Worm (Caenorhabditis elegans): ENCODE results near the gene sri-37.

DNA sequence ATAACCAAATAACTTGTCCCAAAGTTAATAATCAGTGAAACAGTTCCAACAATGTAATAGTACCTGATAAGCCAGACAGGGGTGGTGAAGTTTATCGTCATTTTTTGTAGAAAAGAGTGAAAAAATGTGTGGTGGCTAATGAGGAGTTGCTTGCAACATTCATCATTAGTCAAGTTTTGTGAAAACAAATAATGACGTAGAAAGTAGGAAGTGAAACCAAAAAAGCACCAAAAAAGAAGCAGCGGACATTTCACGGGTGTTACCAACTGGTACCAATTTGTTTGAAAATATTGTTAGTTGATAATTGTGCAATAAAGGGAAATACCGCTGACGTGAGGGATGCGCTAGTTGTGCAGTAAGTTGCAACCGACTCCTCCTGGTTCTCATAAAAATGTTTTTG lies 43.9 kb upstream of the sri-37 start, which contains the start of gene sri-36:
- no peak for TF ChIP-seq ceh-58 (GFP tag; IDR thresholded peaks at IDR 0.05)
- no peak for TF ChIP-seq nhr-90 (tag; optimal IDR thresholded peaks at IDR 0.05)
- TF ChIP-seq mes-4 (tag; optimal IDR thresholded peaks at IDR 0.05) = no peak
- no peak for TF ChIP-seq unc-62 (GFP tag; optimal IDR thresholded peaks at IDR 0.05)
- no peak for TF ChIP-seq rec-8 (tag; optimal IDR thresholded peaks at IDR 0.05)
- no peak for TF ChIP-seq dox-1 (GFP tag; IDR thresholded peaks at IDR 0.05)
- no peak for TF ChIP-seq ama-1 (optimal IDR thresholded peaks at IDR 0.05)
- TF ChIP-seq ama-1 (GFP tag; optimal IDR thresholded peaks at IDR 0.05) = no peak
- TF ChIP-seq ztf-18 (tag; optimal IDR thresholded peaks at IDR 0.05) = no peak
- TF ChIP-seq snpc-4 (GFP tag; optimal IDR thresholded peaks at IDR 0.05) = no peak
- no peak for TF ChIP-seq snpc-4 (tag; optimal IDR thresholded peaks at IDR 0.05)
- no peak for TF ChIP-seq ztf-26 (tag; optimal IDR thresholded peaks at IDR 0.05)
- TF ChIP-seq nhr-27 (tag; optimal IDR thresholded peaks at IDR 0.05) = no peak
- no peak for TF ChIP-seq pha-4 (tag; optimal IDR thresholded peaks at IDR 0.05)
- no peak for TF ChIP-seq lir-1 (GFP tag; conservative IDR thresholded peaks at IDR 0.05)

Data from whole organism, young adult.